Fruit fly (Drosophila melanogaster) whole organism, embryonic: ENCODE data around the gene Fdx1.

Experiments used
- Abd-B ChIP-seq: fragments of 200-800 bp; sonication (Bioruptor generic); optimal IDR thresholded peaks from 2 replicates; lab custom pipeline; 2018; ENCODE audit warnings: missing biosample characterization, mild to moderate bottlenecking, missing genetic modification characterization, moderate library complexity
- Ada2b ChIP-seq: fragments of 200-800 bp; sonication (Bioruptor generic); IDR thresholded peaks from 2 replicates; pipeline ENCODE4 v1.3.6; 2022; ENCODE audit warnings: missing biosample characterization, missing genetic modification characterization
- Adf1 ChIP-seq: fragments of 200-800 bp; sonication (Bioruptor generic); IDR thresholded peaks from 2 replicates; pipeline ENCODE4 v1.3.6; 2022; ENCODE audit warnings: missing biosample characterization, missing genetic modification characterization
- B-H2 ChIP-seq: fragments of 200-800 bp; sonication (Bioruptor generic); optimal IDR thresholded peaks from 2 replicates; lab custom pipeline; 2018; ENCODE audit warnings: missing biosample characterization, mild to moderate bottlenecking, missing genetic modification characterization
- Bteb2 ChIP-seq: fragments of 200-800 bp; sonication (Bioruptor generic); optimal IDR thresholded peaks from 2 replicates; lab custom pipeline; 2016; ENCODE audit warnings: missing biosample characterization, missing genetic modification characterization
- CG12299 ChIP-seq: fragments of 200-800 bp; sonication (Bioruptor generic); optimal IDR thresholded peaks from 2 replicates; lab custom pipeline; 2018; ENCODE audit warnings: missing biosample characterization, mild to moderate bottlenecking, missing genetic modification characterization
- CG12391 ChIP-seq: fragments of 200-800 bp; sonication (Bioruptor generic); optimal IDR thresholded peaks from 3 replicates; lab custom pipeline; 2018; ENCODE audit warnings: missing biosample characterization, mild to moderate bottlenecking, missing genetic modification characterization, moderate library complexity
- CG13775 ChIP-seq: fragments of 200-800 bp; sonication (Bioruptor generic); optimal IDR thresholded peaks from 3 replicates; lab custom pipeline; 2017; ENCODE audit warnings: missing biosample characterization, mild to moderate bottlenecking, missing genetic modification characterization
- CG16779 ChIP-seq: fragments of 200-800 bp; sonication (Bioruptor generic); IDR thresholded peaks from 2 replicates; pipeline ENCODE4 v1.3.6; 2022; ENCODE audit warnings: missing biosample characterization, missing genetic modification characterization
- CG17802 ChIP-seq: fragments of 200-800 bp; sonication (Bioruptor generic); optimal IDR thresholded peaks from 2 replicates; lab custom pipeline; 2018; ENCODE audit warnings: missing biosample characterization, mild to moderate bottlenecking, missing genetic modification characterization, moderate library complexity
- CG2678 ChIP-seq: fragments of 200-800 bp; sonication (Bioruptor generic); optimal IDR thresholded peaks from 3 replicates; lab custom pipeline; 2019; ENCODE audit warnings: missing biosample characterization, mild to moderate bottlenecking, missing genetic modification characterization, moderate library complexity
- CG2712 ChIP-seq: fragments of 200-800 bp; optimal IDR thresholded peaks from 3 replicates; lab custom pipeline; 2019; ENCODE audit warnings: missing biosample characterization, mild to moderate bottlenecking, missing genetic modification characterization, moderate library complexity
- CG31365 ChIP-seq: fragments of 200-800 bp; sonication (Bioruptor generic); optimal IDR thresholded peaks from 2 replicates; lab custom pipeline; 2018; ENCODE audit warnings: missing biosample characterization, mild to moderate bottlenecking, missing genetic modification characterization
- CG32532 ChIP-seq: fragments of 200-800 bp; sonication (Bioruptor generic); IDR thresholded peaks from 2 replicates; pipeline ENCODE4 v1.3.6; 2022; ENCODE audit warnings: missing biosample characterization, missing genetic modification characterization
- CG3407 ChIP-seq: fragments of 200-800 bp; sonication (Bioruptor generic); optimal IDR thresholded peaks from 2 replicates; lab custom pipeline; 2018; ENCODE audit warnings: missing biosample characterization, mild to moderate bottlenecking, missing genetic modification characterization
- CG4707 ChIP-seq: fragments of 200-800 bp; sonication (Bioruptor generic); optimal IDR thresholded peaks from 2 replicates; lab custom pipeline; 2018; ENCODE audit warnings: missing biosample characterization, mild to moderate bottlenecking, missing genetic modification characterization, moderate library complexity
- CG7357 ChIP-seq: fragments of 200-800 bp; sonication (Bioruptor generic); IDR thresholded peaks from 3 replicates; pipeline ENCODE4 v1.3.6; 2022; ENCODE audit warnings: missing biosample characterization, missing genetic modification characterization
- CG7745 ChIP-seq: fragments of 200-800 bp; sonication (Bioruptor generic); optimal IDR thresholded peaks from 2 replicates; lab custom pipeline; 2018; ENCODE audit warnings: missing biosample characterization, mild to moderate bottlenecking, missing genetic modification characterization, moderate library complexity
- Fer3 ChIP-seq: fragments of 200-800 bp; sonication (Bioruptor generic); optimal IDR thresholded peaks from 2 replicates; lab custom pipeline; 2018; ENCODE audit warnings: missing biosample characterization, mild to moderate bottlenecking, missing genetic modification characterization, moderate library complexity
- HHEX ChIP-seq: fragments of 200-800 bp; sonication (Bioruptor generic); optimal IDR thresholded peaks from 3 replicates; lab custom pipeline; 2017; ENCODE audit warnings: missing biosample characterization, mild to moderate bottlenecking, missing genetic modification characterization, missing genetic modification reagents
- HmgZ ChIP-seq: fragments of 200-800 bp; sonication (Bioruptor generic); optimal IDR thresholded peaks from 2 replicates; lab custom pipeline; 2018; ENCODE audit warnings: missing biosample characterization, mild to moderate bottlenecking, missing genetic modification characterization
- Hmr ChIP-seq: fragments of 200-800 bp; sonication (Bioruptor generic); optimal IDR thresholded peaks from 3 replicates; lab custom pipeline; 2017; ENCODE audit warnings: mild to moderate bottlenecking, missing biosample characterization, missing genetic modification reagents, missing genetic modification characterization
- Hsf ChIP-seq: fragments of 200-800 bp; sonication (Bioruptor generic); optimal IDR thresholded peaks from 3 replicates; lab custom pipeline; 2016; ENCODE audit warnings: missing biosample characterization, missing genetic modification characterization
- Lim3 ChIP-seq: fragments of 200-800 bp; sonication (Bioruptor generic); IDR thresholded peaks from 2 replicates; pipeline ENCODE4 v1.3.6; 2022; ENCODE audit warnings: missing biosample characterization, missing genetic modification characterization
- MTF-1 ChIP-seq: fragments of 200-800 bp; sonication (Bioruptor generic); optimal IDR thresholded peaks from 2 replicates; lab custom pipeline; 2018; ENCODE audit warnings: missing biosample characterization, mild to moderate bottlenecking, missing genetic modification characterization, borderline replicate concordance
- Meics ChIP-seq: fragments of 200-800 bp; sonication (Bioruptor generic); optimal IDR thresholded peaks from 2 replicates; lab custom pipeline; 2017; ENCODE audit warnings: missing biosample characterization, mild to moderate bottlenecking, missing genetic modification characterization
- Opbp ChIP-seq: fragments of 200-800 bp; sonication (Bioruptor generic); IDR thresholded peaks from 3 replicates; pipeline ENCODE4 v1.3.6; 2022; ENCODE audit warnings: missing biosample characterization, missing genetic modification characterization; ENCODE audit not compliant: partially characterized antibody
- Rfx ChIP-seq: fragments of 200-800 bp; sonication (Bioruptor generic); IDR thresholded peaks from 2 replicates; pipeline ENCODE4 v1.3.6; 2022; ENCODE audit warnings: missing biosample characterization, missing genetic modification characterization
- Rx ChIP-seq: fragments of 200-800 bp; sonication (Bioruptor generic); IDR thresholded peaks from 2 replicates; pipeline ENCODE4 v1.3.6; 2022; ENCODE audit warnings: missing biosample characterization, missing genetic modification characterization
- aop ChIP-seq: fragments of 200-800 bp; sonication (Bioruptor generic); IDR thresholded peaks from 2 replicates; pipeline ENCODE4 v1.3.6; 2022; ENCODE audit warnings: missing biosample characterization, missing genetic modification characterization
- bigmax ChIP-seq: fragments of 200-800 bp; sonication (Bioruptor generic); optimal IDR thresholded peaks from 2 replicates; lab custom pipeline; 2018; ENCODE audit warnings: missing biosample characterization, mild to moderate bottlenecking, missing genetic modification characterization
- caup ChIP-seq: fragments of 200-800 bp; sonication (Bioruptor generic); optimal IDR thresholded peaks from 3 replicates; lab custom pipeline; 2017; ENCODE audit warnings: missing biosample characterization, mild to moderate bottlenecking, missing genetic modification characterization, moderate library complexity; ENCODE audit not compliant: severe bottlenecking
- cwo ChIP-seq: fragments of 200-800 bp; sonication (Bioruptor generic); optimal IDR thresholded peaks from 3 replicates; lab custom pipeline; 2017; ENCODE audit warnings: missing biosample characterization, missing genetic modification characterization, mild to moderate bottlenecking, moderate library complexity, missing genetic modification reagents
- danr ChIP-seq: fragments of 200-800 bp; sonication (Bioruptor generic); IDR thresholded peaks from 2 replicates; pipeline ENCODE4 v1.3.6; 2022; ENCODE audit warnings: missing biosample characterization, missing genetic modification characterization
- grau ChIP-seq: fragments of 200-800 bp; optimal IDR thresholded peaks from 3 replicates; lab custom pipeline; 2019; ENCODE audit warnings: missing biosample characterization, mild to moderate bottlenecking, missing genetic modification characterization, moderate library complexity
- kah ChIP-seq: fragments of 200-800 bp; sonication (Bioruptor generic); optimal IDR thresholded peaks from 2 replicates; lab custom pipeline; 2018; ENCODE audit warnings: missing biosample characterization, mild to moderate bottlenecking, missing genetic modification characterization
- mam ChIP-seq: fragments of 200-800 bp; sonication (Bioruptor generic); optimal IDR thresholded peaks from 3 replicates; lab custom pipeline; 2016; ENCODE audit warnings: missing biosample characterization, missing genetic modification characterization
- nmo ChIP-seq: fragments of 200-800 bp; sonication (Bioruptor generic); optimal IDR thresholded peaks from 2 replicates; lab custom pipeline; 2018; ENCODE audit warnings: missing biosample characterization, mild to moderate bottlenecking, missing genetic modification characterization, moderate library complexity
- otp ChIP-seq: fragments of 200-800 bp; sonication (Bioruptor generic); IDR thresholded peaks from 3 replicates; pipeline ENCODE4, ENCODE4 v1.3.6; 2022; ENCODE audit warnings: missing biosample characterization, missing genetic modification characterization
- pfk ChIP-seq: fragments of 200-800 bp; sonication (Bioruptor generic); optimal IDR thresholded peaks from 2 replicates; lab custom pipeline; 2018; ENCODE audit warnings: missing biosample characterization, mild to moderate bottlenecking, missing genetic modification characterization, moderate library complexity
- prd ChIP-seq, 3 experiments: fragments of >200 bp in 2 of 3; fragments of 200-800 bp in 1 of 3; sonication (Bioruptor generic) in 1 of 3; optimal IDR thresholded peaks in 2 of 3; IDR thresholded peaks in 1 of 3; 2 replicates in 2 of 3; 3 replicates in 1 of 3; pipeline versions ENCODE4 v1.3.6 to Lab custom; 2017 to 2022; ENCODE audit warnings: missing biosample characterization in 1 of 3, missing genetic modification characterization in 1 of 3
- psq ChIP-seq: fragments of 200-800 bp; sonication (Bioruptor generic); optimal IDR thresholded peaks from 2 replicates; lab custom pipeline; 2017; ENCODE audit warnings: missing biosample characterization, missing genetic modification characterization
- salm ChIP-seq: fragments of 200-800 bp; sonication (Bioruptor generic); optimal IDR thresholded peaks from 2 replicates; lab custom pipeline; 2018; ENCODE audit warnings: missing biosample characterization, mild to moderate bottlenecking, missing genetic modification characterization
- schlank ChIP-seq: fragments of 200-800 bp; sonication (Bioruptor generic); optimal IDR thresholded peaks from 2 replicates; lab custom pipeline; 2018; ENCODE audit warnings: missing biosample characterization, mild to moderate bottlenecking, missing genetic modification characterization
- tll ChIP-seq, 2 experiments: fragments of 200-800 bp in 1 of 2; fragments of >200 bp in 1 of 2; sonication (Bioruptor generic) in 1 of 2; optimal IDR thresholded peaks; 2 replicates each; lab custom pipeline; 2017 to 2019; ENCODE audit warnings: missing biosample characterization in 2 of 2, missing genetic modification characterization in 2 of 2, mild to moderate bottlenecking in 1 of 2, moderate library complexity in 1 of 2
- toy ChIP-seq: fragments of 200-800 bp; sonication (Bioruptor generic); IDR thresholded peaks from 2 replicates; pipeline ENCODE4 v1.3.6; 2022; ENCODE audit warnings: missing biosample characterization, missing genetic modification characterization
- trh ChIP-seq: fragments of 200-800 bp; sonication (Bioruptor generic); optimal IDR thresholded peaks from 2 replicates; lab custom pipeline; 2016; ENCODE audit warnings: missing biosample characterization, missing genetic modification characterization
- ttk ChIP-seq: fragments of 200-800 bp; sonication (Bioruptor generic); IDR thresholded peaks from 2 replicates; pipeline ENCODE4 v2.1.2; 2022; ENCODE audit warnings: missing biosample characterization, missing genetic modification characterization
- yki ChIP-seq: fragments of >200 bp; optimal IDR thresholded peaks from 3 replicates; lab custom pipeline; 2018
- z ChIP-seq: fragments of 200-800 bp; sonication (Bioruptor generic); IDR thresholded peaks from 3 replicates; pipeline ENCODE4 v1.3.6; 2022; ENCODE audit warnings: missing biosample characterization, missing genetic modification characterization

Fdx1 gene

DNA sequence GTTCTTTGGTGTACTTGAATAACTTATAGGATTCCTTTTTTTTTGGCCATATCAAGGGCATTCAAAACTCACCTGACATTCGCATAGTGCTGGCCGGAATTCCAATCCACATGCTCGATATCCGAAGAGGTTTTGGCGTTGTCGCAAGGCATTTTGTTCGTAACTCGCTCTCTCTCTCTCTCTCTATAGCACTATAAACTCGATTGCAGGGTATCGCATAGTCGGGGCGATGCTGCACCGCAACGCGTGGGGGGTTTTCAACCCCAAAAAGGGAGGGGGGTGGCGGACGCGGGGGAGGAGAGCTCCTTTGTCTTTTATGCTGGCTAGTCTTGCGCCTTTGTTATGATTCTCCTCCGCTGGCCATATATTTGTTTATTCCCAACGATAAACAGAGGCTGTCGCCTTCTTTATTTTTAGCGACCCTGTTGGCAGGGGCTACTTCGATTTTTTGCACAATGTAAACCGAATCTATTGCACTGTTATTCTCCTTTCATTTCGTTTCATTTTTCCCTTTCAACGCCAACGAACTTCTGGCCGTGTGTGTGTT lies 27.5 kb upstream of the Fdx1 start (continued):
- TF ChIP-seq CG16779 (GFP tag; lab: Robert Waterston, UW), result 0 out of 2 replicates have a peak, but pooled peaks have one; percentile 20
- no peak for TF ChIP-seq nmo (GFP tag; lab: Kevin White, UChicago)
- no peak for TF ChIP-seq psq (GFP tag; lab: Kevin White, UChicago)
- no peak for TF ChIP-seq CG4707 (GFP tag; lab: Kevin White, UChicago)
- no peak for TF ChIP-seq tll (GFP tag; optimal IDR thresholded peaks at IDR 0.05; lab: Kevin White, UChicago)
- TF ChIP-seq Bteb2, result no peak
- 0 out of 2 replicates have a peak, but pooled peaks have one; percentile 22 for TF ChIP-seq ttk (GFP tag; lab: Robert Waterston, UW)
- no peak for TF ChIP-seq CG7745 (tag; lab: Kevin White, UChicago)
- no peak for TF ChIP-seq grau (tag; lab: Kevin White, UChicago)
- TF ChIP-seq CG7357 (GFP tag; lab: Robert Waterston, UW), result peak; percentile 39; the same call in 1 of the 3 replicates
- no peak for TF ChIP-seq CG12299 (tag; lab: Kevin White, UChicago)
- TF ChIP-seq CG3407 (GFP tag; lab: Kevin White, UChicago), result no peak
- no peak for TF ChIP-seq Lim3 (GFP tag; lab: Robert Waterston, UW)
- TF ChIP-seq trh (GFP tag; lab: Kevin White, UChicago), result no peak
- TF ChIP-seq MTF-1, result no peak
- no peak for TF ChIP-seq Rx
- no peak for TF ChIP-seq B-H2 (GFP tag; lab: Kevin White, UChicago)
- TF ChIP-seq Adf1 (GFP tag; lab: Robert Waterston, UW), result no peak
- 0 out of 3 replicates have a peak, but pooled peaks have one; percentile 13 for TF ChIP-seq Opbp (GFP tag; lab: Robert Waterston, UW)
- TF ChIP-seq CG32532 (GFP tag; lab: Robert Waterston, UW), result peak; percentile 37
- TF ChIP-seq Rfx, result no peak
- TF ChIP-seq cwo, result no peak
- TF ChIP-seq CG31365, result no peak
- TF ChIP-seq CG2712 (tag; lab: Kevin White, UChicago), result peak; percentile 12
- TF ChIP-seq HmgZ, result no peak
- TF ChIP-seq otp, result 0 out of 3 replicates have a peak, but pooled peaks have one; percentile 38
- TF ChIP-seq prd (optimal IDR thresholded peaks at IDR 0.05; lab: Kevin White, UChicago), result no peak
- peak; percentile 31; the same call in 1 of the 3 replicates for TF ChIP-seq prd (GFP tag; IDR thresholded peaks at IDR 0.05; lab: Robert Waterston, UW)
- no peak for TF ChIP-seq Meics (GFP tag; lab: Kevin White, UChicago)
- no peak for TF ChIP-seq Fer3 (tag; lab: Kevin White, UChicago)
- no peak for TF ChIP-seq Hsf (GFP tag; lab: Kevin White, UChicago)
- TF ChIP-seq bigmax (GFP tag; lab: Kevin White, UChicago), result no peak
- no peak for TF ChIP-seq danr
- TF ChIP-seq CG17802, result no peak
- no peak for TF ChIP-seq yki (lab: Kevin White, UChicago)
- no peak for TF ChIP-seq Hmr (GFP tag; lab: Kevin White, UChicago)
- no peak for TF ChIP-seq Abd-B
- no peak for TF ChIP-seq kah (GFP tag; lab: Kevin White, UChicago)
- no peak for TF ChIP-seq salm
- TF ChIP-seq HHEX (GFP tag; lab: Kevin White, UChicago), result peak; percentile 16
- TF ChIP-seq mam (GFP tag; lab: Kevin White, UChicago), result no peak
- no peak for TF ChIP-seq caup
- no peak for TF ChIP-seq toy
- no peak for TF ChIP-seq z (GFP tag; lab: Robert Waterston, UW)
- no peak for TF ChIP-seq CG2678 (tag; lab: Kevin White, UChicago)
- no peak for TF ChIP-seq CG13775 (GFP tag; lab: Kevin White, UChicago)
- TF ChIP-seq Ada2b (GFP tag; lab: Robert Waterston, UW), result no peak
- no peak for TF ChIP-seq aop (GFP tag; lab: Robert Waterston, UW)
- no peak for TF ChIP-seq schlank (tag; lab: Kevin White, UChicago)
- no peak for TF ChIP-seq pfk (GFP tag; lab: Kevin White, UChicago)
- no peak for TF ChIP-seq CG12391 (tag; lab: Kevin White, UChicago)
